Fruit fly (Drosophila melanogaster): ENCODE measurements around the gene Alg10.

Alg10 gene

dm6 chr3L:11125636-11126532 is 38.9 kb upstream of the Alg10 start:
- TF ChIP-seq CG10979 (tag; optimal IDR thresholded peaks at IDR 0.05) (peak; percentile 10), CG9932 (GFP tag; IDR thresholded peaks at IDR 0.05) (0 out of 2 replicates have a peak, but pooled peaks have one; percentile 7), lov (optimal IDR thresholded peaks at IDR 0.05) (no peak), lov (GFP tag; IDR thresholded peaks at IDR 0.05) (no peak), dysf (GFP tag; IDR thresholded peaks at IDR 0.05) (0 out of 3 replicates have a peak, but pooled peaks have one; percentile 29), CG6654 (GFP tag; optimal IDR thresholded peaks at IDR 0.05) (peak; percentile 95), CG3281 (GFP tag; optimal IDR thresholded peaks at IDR 0.05) (peak; percentile 50), mam (GFP tag; optimal IDR thresholded peaks at IDR 0.05) (peak; percentile 16), hkb (optimal IDR thresholded peaks at IDR 0.05) (no peak), hkb (GFP tag; IDR thresholded peaks at IDR 0.05) (no peak), CG11093 (GFP tag; IDR thresholded peaks at IDR 0.05) (no peak), CG4424 (GFP tag; optimal IDR thresholded peaks at IDR 0.05) (peak; percentile 3), nmo (GFP tag; optimal IDR thresholded peaks at IDR 0.05) (peak; percentile 19), CG12769 (tag; optimal IDR thresholded peaks at IDR 0.05) (no peak), Mes4 (GFP tag; optimal IDR thresholded peaks at IDR 0.05) (no peak), caup (GFP tag; optimal IDR thresholded peaks at IDR 0.05; ENCODE audit: severe bottlenecking) (peak; percentile 22), CG32532 (GFP tag; IDR thresholded peaks at IDR 0.05) (peak; percentile 54), zfh2 (GFP tag; optimal IDR thresholded peaks at IDR 0.05) (peak; percentile 23), CG18599 (GFP tag; optimal IDR thresholded peaks at IDR 0.05) (peak; percentile 39), en (GFP tag; optimal IDR thresholded peaks at IDR 0.05) (no peak), CG12391 (tag; optimal IDR thresholded peaks at IDR 0.05) (peak; percentile 6), Elba2 (GFP tag; optimal IDR thresholded peaks at IDR 0.05) (peak; percentile 54), grau (tag; optimal IDR thresholded peaks at IDR 0.05) (peak; percentile 81), ems (GFP tag; optimal IDR thresholded peaks at IDR 0.05) (no peak), z (GFP tag; IDR thresholded peaks at IDR 0.05) (0 out of 3 replicates have a peak, but pooled peaks have one; percentile 13), cad (GFP tag; optimal IDR thresholded peaks at IDR 0.05) (peak; percentile 36), Meics (GFP tag; optimal IDR thresholded peaks at IDR 0.05) (peak; percentile 26), NFAT (GFP tag; IDR thresholded peaks at IDR 0.05) (0 out of 2 replicates have a peak, but pooled peaks have one; percentile 16), CG14014 (GFP tag; IDR thresholded peaks at IDR 0.05) (peak; percentile 32; the same call in 1 of the 2 replicates), CG10209 (GFP tag; optimal IDR thresholded peaks at IDR 0.05) (no peak), CG17361 (GFP tag; IDR thresholded peaks at IDR 0.05) (peak; percentile 22; the same call in 1 of the 3 replicates), wek (GFP tag; optimal IDR thresholded peaks at IDR 0.05) (no peak), Usf (GFP tag; optimal IDR thresholded peaks at IDR 0.05) (no peak), Hr39 (optimal IDR thresholded peaks at IDR 0.05) (no peak), CG9215 (GFP tag; IDR thresholded peaks at IDR 0.05) (no peak), lab (GFP tag; optimal IDR thresholded peaks at IDR 0.05) (peak; percentile 60), ind (GFP tag; optimal IDR thresholded peaks at IDR 0.05) (no peak), scrt (GFP tag; optimal IDR thresholded peaks at IDR 0.05) (peak; percentile 40), phol (tag; optimal IDR thresholded peaks at IDR 0.05) (peak; percentile 19), Med (GFP tag) (peak; percentile 79), Dip3 (GFP tag; optimal IDR thresholded peaks at IDR 0.05) (peak; percentile 27), trem (tag; optimal IDR thresholded peaks at IDR 0.05) (peak; percentile 55), Fer1 (GFP tag; optimal IDR thresholded peaks at IDR 0.05) (peak; percentile 6), CG3407 (GFP tag; optimal IDR thresholded peaks at IDR 0.05) (no peak), zen (tag; optimal IDR thresholded peaks at IDR 0.05) (peak; percentile 20), Hand (GFP tag; optimal IDR thresholded peaks at IDR 0.05) (no peak), CG12942 (GFP tag; optimal IDR thresholded peaks at IDR 0.05) (no peak), CG2120 (GFP tag; optimal IDR thresholded peaks at IDR 0.05) (peak; percentile 58), Abd-B (GFP tag; optimal IDR thresholded peaks at IDR 0.05) (no peak)

All from whole organism, embryonic.